Fruit fly (Drosophila melanogaster) S2 (cell line): ENCODE data around the gene RluA-1.

Experiments
- CG8478 ChIP-seq: fragments of >200 bp; optimal IDR thresholded peaks from 2 replicates; lab custom pipeline; 2018
- CTCF ChIP-seq, 2 experiments: fragments of >200 bp; optimal IDR thresholded peaks; 2 replicates each; lab custom pipeline; 2018

The RluA-1 gene

dm6 chr2L:10503356-10503977 lies 29.3 kb upstream of the RluA-1 start:
- TF ChIP-seq CTCF (optimal IDR thresholded peaks at IDR 0.05; lab: Kevin White, UChicago) (no peak), CG8478 (lab: Kevin White, UChicago) (no peak)

DNA sequence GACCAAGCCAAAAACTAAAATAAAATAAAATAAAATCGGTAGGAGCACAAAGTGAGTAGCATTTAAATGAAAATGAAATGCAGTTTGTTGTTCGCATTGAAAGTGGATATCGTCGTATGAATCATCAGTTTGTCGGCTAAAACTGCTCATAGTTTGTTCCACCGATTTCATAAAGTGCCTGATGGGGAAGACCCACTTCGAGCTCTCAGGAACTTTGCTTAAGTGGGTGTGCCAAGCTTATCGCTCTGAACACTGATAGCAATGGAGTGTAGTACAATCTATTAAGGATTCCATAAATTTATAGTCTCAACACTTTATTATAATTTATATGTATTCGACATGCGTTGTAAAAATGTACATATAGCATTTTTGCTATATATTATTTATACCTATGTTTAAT lies 28.7 kb upstream of the RluA-1 start:
- TF ChIP-seq CG8478 (lab: Kevin White, UChicago), result no peak
- TF ChIP-seq CTCF (optimal IDR thresholded peaks at IDR 0.05; lab: Kevin White, UChicago), result no peak

- no peak for TF ChIP-seq CG8478 (lab: Kevin White, UChicago)
- no peak for TF ChIP-seq CTCF (optimal IDR thresholded peaks at IDR 0.05; lab: Kevin White, UChicago)
Observed at dm6 chr2L:10502244-10502643, 28.1 kb upstream of the RluA-1 start.

- no peak for TF ChIP-seq CG8478 (lab: Kevin White, UChicago)
- TF ChIP-seq CTCF (optimal IDR thresholded peaks at IDR 0.05; lab: Kevin White, UChicago), result no peak
Observed at dm6 chr2L:10500309-10500974, 26.3 kb upstream of the RluA-1 start.

DNA sequence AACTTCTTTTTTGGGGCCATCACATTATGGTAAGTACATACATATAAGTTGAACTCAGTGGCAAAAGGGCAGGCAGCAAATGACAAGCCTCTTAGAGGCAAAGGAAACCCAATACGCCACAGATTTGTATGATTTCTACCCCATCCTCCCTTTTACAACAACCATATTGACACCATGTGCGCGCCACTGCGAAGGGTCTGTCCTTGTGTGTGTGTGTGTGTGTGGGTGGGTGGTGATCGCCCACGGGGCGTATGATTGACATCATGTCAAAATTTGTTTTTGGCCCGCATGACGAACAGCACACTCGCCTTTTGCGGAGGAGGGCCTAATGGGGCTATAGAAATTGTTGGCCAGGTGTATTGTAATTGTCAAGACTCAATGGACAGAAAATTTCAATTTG lies 25.5 kb upstream of the RluA-1 start:
- TF ChIP-seq CG8478 (lab: Kevin White, UChicago) (no peak), CTCF (optimal IDR thresholded peaks at IDR 0.05; lab: Kevin White, UChicago) (no peak)

dm6 chr2L:10497106-10497800 lies 23.1 kb upstream of the RluA-1 start:
- no peak for TF ChIP-seq CG8478 (lab: Kevin White, UChicago)
- TF ChIP-seq CTCF (optimal IDR thresholded peaks at IDR 0.05; lab: Kevin White, UChicago), result no peak

DNA sequence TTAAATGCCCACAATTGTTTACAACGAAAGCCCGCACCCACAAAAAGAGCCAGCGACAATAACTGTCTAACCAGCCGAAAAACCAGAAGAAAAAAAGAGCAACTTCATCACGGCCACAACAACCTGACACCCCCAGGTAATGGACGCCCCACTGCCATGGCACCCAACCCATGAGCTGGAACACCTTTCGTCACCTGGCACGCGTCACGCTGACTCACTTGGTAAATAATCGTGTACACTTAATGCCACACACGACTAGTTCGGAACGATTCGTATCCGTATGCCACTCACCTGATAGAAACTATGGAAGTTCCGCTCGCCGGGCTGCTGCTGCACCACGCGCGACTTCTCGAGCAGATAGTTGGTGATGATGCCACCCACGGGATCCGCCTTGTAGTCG lies 22.2 kb upstream of the RluA-1 start:
- TF ChIP-seq CG8478 (lab: Kevin White, UChicago) (no peak), CTCF (optimal IDR thresholded peaks at IDR 0.05; lab: Kevin White, UChicago) (no peak)

DNA sequence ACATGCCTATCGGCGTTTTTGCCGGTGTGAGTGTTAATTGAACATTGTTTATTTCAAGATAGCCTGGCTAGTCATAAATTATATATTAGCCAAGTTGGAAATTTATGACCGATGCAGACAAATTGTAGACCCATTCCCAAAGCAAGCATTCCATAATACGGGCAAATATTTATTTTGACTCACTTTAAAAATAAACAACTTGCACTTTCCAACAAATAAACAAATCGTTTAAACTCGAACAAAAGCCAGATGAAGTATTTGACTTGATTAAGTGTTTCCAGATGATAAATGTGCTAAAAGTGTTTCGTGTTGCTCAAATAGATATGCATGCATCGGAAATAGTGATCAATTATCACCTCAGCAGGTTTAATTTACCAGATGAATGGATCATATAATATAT lies 21.3 kb upstream of the RluA-1 start:
- no peak for TF ChIP-seq CTCF (optimal IDR thresholded peaks at IDR 0.05; lab: Kevin White, UChicago)
- TF ChIP-seq CG8478 (lab: Kevin White, UChicago), result no peak

DNA sequence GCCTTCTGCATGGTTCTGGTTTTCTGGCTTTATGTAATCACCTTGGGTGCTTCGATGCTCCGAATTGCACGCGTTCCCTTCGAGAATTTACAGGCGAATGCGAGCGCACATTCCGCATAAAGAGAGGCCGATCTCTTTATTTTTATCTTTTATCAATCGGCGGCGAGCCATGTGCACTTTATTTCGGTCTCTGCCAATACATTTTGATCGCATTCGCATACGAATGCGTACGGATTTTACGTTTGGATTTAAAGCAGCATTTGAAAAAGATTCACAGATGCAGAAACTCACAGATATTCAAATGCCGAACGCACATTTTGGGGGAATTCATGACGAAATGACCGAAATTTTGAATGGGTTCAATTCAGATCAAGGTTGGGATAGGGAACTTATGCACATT lies 17.2 kb upstream of the RluA-1 start, which contains the start of gene CG13144:
CG13144 (minus strand) TSS at position 101 of the 400 bp plus-strand sequence.
- TF ChIP-seq CG8478 (lab: Kevin White, UChicago) (no peak), CTCF (optimal IDR thresholded peaks at IDR 0.05; lab: Kevin White, UChicago) (no peak)

DNA sequence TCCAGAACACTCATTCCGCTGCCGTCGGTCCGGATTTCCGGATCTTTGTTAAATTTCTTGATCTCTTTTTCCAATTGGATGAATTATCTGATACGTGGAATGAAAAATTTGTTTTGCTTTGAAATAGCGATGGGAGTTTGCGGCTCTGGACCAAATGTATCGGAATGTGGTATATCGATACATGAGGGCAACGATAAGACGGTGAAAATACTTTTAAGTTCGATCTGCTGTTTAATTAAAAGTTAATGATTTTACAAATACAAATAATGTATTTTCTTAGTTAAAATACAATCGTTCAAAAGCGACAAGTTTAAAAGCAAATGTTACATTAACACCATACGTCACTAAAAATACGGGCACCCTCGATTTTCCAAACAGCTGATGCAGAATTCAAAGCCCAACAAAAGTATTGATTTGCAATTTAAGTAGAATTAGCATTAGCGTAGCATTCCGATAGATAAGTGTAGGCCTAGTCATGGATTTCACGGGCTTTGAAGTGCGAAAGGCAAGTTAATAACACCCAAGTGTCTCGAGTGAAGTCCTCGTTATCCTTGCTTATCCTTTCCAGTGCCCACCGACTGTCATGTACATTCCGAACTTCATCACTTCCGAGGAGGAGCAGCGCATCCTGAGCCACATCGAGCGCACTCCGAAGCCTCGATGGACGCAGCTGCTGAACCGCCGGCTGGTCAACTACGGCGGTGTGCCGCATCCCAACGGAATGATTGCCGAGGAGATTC lies 14.5 kb upstream of the RluA-1 start, which contains the start of the genes Cog4 and CG6144:
Cog4 (minus strand) TSS at position 139 of the 740 bp plus-strand sequence.
CG6144 (plus strand) TSS at position 211 of the 740 bp plus-strand sequence.
- TF ChIP-seq CG8478 (lab: Kevin White, UChicago), result no peak
- no peak for TF ChIP-seq CTCF (optimal IDR thresholded peaks at IDR 0.05; lab: Kevin White, UChicago)

- TF ChIP-seq CTCF (optimal IDR thresholded peaks at IDR 0.05; lab: Kevin White, UChicago) (no peak), CG8478 (lab: Kevin White, UChicago) (no peak)
Observed at dm6 chr2L:10483073-10483472, 8.9 kb upstream of the RluA-1 start, which contains the start of gene Grip75. Gene Grip75 (plus strand): TSS chr2L:10483295.

DNA sequence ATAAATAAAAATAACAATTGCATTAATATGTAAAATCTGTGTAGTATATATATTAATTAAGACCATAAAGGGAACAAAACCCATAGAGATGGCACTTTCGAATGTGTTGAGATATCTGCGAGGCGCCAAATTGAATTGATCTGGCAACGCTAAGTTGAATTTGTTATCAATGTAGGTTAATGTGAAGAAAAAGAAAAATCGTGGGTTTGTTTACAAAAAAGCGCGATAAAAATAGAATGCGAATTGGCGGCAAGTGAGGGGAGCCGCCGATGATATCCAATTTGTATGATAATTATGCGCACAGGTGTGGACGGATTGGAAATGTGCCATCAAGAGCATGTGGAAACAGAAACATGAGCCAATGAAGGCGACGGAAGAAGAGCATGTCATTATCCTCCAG lies 5.7 kb upstream of the RluA-1 start:
- TF ChIP-seq CG8478 (lab: Kevin White, UChicago) (no peak), CTCF (optimal IDR thresholded peaks at IDR 0.05; lab: Kevin White, UChicago) (no peak)

DNA sequence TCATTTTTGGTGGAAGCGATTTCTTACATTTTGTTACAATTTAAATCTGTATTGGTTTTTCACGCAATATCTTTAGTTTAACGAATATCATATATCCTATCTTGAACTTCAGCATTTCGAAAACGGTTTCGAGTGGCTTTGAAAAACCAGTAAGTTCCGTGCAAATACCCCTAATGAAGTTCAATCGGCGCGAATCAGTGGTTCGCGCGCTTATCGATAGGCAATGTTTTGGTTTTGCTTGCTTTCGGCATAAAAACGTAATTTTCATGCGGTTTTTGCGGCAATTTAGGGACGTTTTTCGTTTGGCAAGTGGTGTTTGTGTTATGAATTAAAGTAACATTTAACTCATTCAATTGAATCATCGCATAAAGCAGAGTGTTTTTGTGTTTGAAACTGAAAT lies 2.7 kb upstream of the RluA-1 start, which contains the start of gene RluA-2:
RluA-2 (plus strand) TSS at position 195 of the 400 bp plus-strand sequence.
- TF ChIP-seq CG8478 (lab: Kevin White, UChicago) (no peak), CTCF (optimal IDR thresholded peaks at IDR 0.05; lab: Kevin White, UChicago) (no peak)

DNA sequence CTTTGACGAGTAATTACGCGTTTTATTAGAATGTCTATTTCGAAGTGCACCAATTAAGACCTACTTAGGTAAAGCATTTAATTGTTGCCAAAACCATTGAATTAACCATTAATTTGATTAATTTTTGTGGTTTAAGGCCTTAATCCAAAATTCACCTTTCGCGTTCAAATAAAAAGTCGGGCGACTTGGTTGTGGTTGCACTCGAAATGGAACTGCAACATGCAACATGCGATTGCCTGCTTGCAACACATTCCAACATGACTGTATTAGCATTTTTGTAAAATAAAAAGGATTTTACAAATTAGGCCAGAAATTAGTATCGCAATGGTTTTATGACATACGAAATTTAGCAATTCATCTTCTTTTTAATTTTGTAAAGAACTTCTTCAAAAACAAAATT lies 666 bp upstream of the RluA-1 start:
- TF ChIP-seq CTCF (optimal IDR thresholded peaks at IDR 0.05; lab: Kevin White, UChicago), result no peak
